Worm (Caenorhabditis elegans): Measurements from ENCODE around the gene tat-2.

DNA sequence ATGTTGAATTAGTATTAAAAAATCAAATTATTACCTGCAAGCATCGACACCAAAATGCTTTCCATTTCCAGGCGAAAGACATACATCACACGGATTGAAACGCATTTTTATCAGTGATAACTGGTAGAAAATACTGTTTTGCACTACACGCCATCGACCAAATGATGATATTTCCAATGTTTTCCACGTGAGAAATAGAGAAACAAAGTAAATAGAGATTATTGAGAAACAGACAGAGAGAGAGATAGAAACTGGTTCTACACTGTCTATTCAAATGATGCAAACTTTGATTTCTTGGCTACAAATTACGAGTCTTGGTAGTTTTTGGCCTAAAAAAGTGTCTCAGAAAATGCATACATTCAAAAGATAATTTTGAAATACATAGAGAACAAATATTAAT, 58.4 kb downstream of the tat-2 start, which contains the start of gene nhr-104:
- TF ChIP-seq tab-1 (GFP tag; IDR thresholded peaks at IDR 0.05) (no peak), med-1 (GFP tag; optimal IDR thresholded peaks at IDR 0.05; ENCODE audit: insufficient read depth) (no peak), ztf-29 (GFP tag; IDR thresholded peaks at IDR 0.05) (no peak), flt-1 (GFP tag; IDR thresholded peaks at IDR 0.05) (no peak), ztf-23 (GFP tag; IDR thresholded peaks at IDR 0.05) (no peak), ref-1 (GFP tag; conservative IDR thresholded peaks at IDR 0.05) (no peak), cog-1 (tag; optimal IDR thresholded peaks at IDR 0.05) (no peak)
